Worm (Caenorhabditis elegans): ENCODE measurements around the gene fbxb-42.
A peak's percentile ranks its signal among the peaks of the same experiment; 100 is the strongest.

The fbxb-42 gene

DNA sequence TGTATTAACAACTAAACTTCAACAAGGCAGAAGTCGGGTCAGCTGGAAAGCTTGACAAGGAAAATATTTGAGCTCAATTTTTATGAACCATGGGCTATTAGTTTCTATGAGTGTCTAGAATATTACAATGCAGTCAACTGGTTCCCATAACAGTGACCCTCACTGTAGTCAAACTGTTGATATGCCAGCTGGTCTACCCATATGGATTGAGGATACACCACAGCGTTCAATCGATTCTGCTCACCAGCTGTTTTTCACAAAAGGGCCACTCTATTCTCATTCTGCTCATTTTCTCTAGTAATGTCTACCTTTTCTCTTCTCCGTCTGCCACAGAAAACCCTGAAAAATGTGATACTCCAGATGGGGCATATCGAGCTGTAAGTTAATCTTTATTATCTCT lies at the start of gene fbxb-42:
fbxb-42 (plus strand) TSS at position 301 of the 400 bp plus-strand sequence.
- TF ChIP-seq nhr-47 (tag; optimal IDR thresholded peaks at IDR 0.05): no peak

DNA sequence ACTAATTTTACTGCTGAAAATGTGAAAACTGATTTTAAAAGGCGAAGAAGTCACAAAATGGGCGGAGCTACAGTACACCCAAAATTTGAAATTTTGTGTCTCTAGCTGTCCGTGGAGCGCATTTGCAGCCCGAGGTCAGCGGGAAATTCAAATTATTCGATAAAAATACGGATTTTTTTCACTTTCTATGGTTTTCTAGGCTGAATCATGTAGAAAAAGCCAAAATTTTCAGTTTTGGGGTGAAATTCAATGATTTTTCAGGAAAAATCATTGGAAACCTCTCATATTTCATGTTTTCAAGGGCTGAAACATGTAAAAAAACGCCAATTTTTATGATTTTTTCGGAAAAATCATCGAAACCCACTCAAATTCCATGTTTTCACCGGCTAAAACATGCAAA lies 46.6 kb upstream of the fbxb-42 start:
- TF ChIP-seq sox-4 (tag; optimal IDR thresholded peaks at IDR 0.05) (no peak), efl-1 (optimal IDR thresholded peaks at IDR 0.05) (no peak), efl-1 (GFP tag; optimal IDR thresholded peaks at IDR 0.05 in 1 of 2) (no peak), nhr-20 (tag; optimal IDR thresholded peaks at IDR 0.05) (no peak), lin-39 (tag; optimal IDR thresholded peaks at IDR 0.05) (no peak), rnt-1 (tag; optimal IDR thresholded peaks at IDR 0.05) (no peak), ceh-88 (GFP tag; IDR thresholded peaks at IDR 0.05) (no peak), unc-30 (tag; optimal IDR thresholded peaks at IDR 0.05) (no peak)

DNA sequence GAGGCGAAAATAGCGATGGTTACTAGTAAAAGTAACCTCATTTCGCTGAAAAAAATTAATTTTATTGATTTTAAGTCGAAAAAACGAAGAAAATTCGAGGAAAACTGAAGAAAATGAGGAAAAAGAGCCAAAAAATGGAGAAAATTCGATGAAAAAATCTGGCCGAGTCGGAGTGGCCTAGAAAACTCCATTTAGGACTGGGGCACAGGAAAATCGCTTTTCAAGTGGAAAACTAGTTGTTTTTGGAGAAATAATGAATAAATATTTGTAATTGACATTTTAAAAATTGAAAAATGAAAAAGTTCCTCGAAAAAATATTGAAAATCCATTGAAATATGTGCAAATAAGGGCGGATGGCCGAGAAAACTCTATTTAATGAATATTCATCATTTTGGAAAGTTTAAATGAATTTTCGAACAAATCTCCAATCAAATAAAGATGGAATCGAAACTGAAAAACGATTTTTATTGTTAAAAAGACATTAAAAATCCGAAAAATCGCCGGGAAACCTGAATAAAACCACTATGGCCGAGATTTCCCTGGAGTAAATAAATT lies 37.1 kb upstream of the fbxb-42 start, which contains the start of gene emc-1:
emc-1 (minus strand) TSS at position 45 of the 555 bp plus-strand sequence.
- TF ChIP-seq nhr-28 (tag; optimal IDR thresholded peaks at IDR 0.05): no peak
- peak in 1 of 3 experiments; percentile 14 for TF ChIP-seq dpl-1 (GFP tag; optimal IDR thresholded peaks at IDR 0.05)
- TF ChIP-seq irx-1 (tag; optimal IDR thresholded peaks at IDR 0.05): peak; percentile 45
- no peak for TF ChIP-seq nhr-71 (tag; optimal IDR thresholded peaks at IDR 0.05)
- TF ChIP-seq zag-1 (tag; optimal IDR thresholded peaks at IDR 0.05): no peak
- no peak for TF ChIP-seq sptf-1 (tag; optimal IDR thresholded peaks at IDR 0.05)
- no peak for TF ChIP-seq pag-3 (tag; optimal IDR thresholded peaks at IDR 0.05; ENCODE audit: borderline replicate concordance, insufficient read depth)
- no peak for TF ChIP-seq sox-4 (tag; optimal IDR thresholded peaks at IDR 0.05)
- no peak for TF ChIP-seq hpl-2 (GFP tag; optimal IDR thresholded peaks at IDR 0.05)
- TF ChIP-seq lsy-2 (tag; optimal IDR thresholded peaks at IDR 0.05): peak in 1 of 2 experiments; percentile 7
- TF ChIP-seq rnt-1 (tag; optimal IDR thresholded peaks at IDR 0.05): peak; percentile 37
- TF ChIP-seq ama-1 (optimal IDR thresholded peaks at IDR 0.05): no peak
- TF ChIP-seq mep-1 (tag; optimal IDR thresholded peaks at IDR 0.05): peak; percentile 16
- TF ChIP-seq ceh-8 (GFP tag; optimal IDR thresholded peaks at IDR 0.05): no peak
- no peak for TF ChIP-seq snpc-4 (tag; optimal IDR thresholded peaks at IDR 0.05)
- no peak for TF ChIP-seq fos-1 (tag; optimal IDR thresholded peaks at IDR 0.05)
- TF ChIP-seq sup-37 (GFP tag; optimal IDR thresholded peaks at IDR 0.05): no peak
- no peak for TF ChIP-seq grh-1 (GFP tag; IDR thresholded peaks at IDR 0.05)
- TF ChIP-seq C04F5.9 (tag; optimal IDR thresholded peaks at IDR 0.05): no peak
- peak; percentile 2 for TF ChIP-seq fkh-8 (tag; optimal IDR thresholded peaks at IDR 0.05)
- no peak for TF ChIP-seq efl-1 (optimal IDR thresholded peaks at IDR 0.05)
- TF ChIP-seq efl-1 (GFP tag; optimal IDR thresholded peaks at IDR 0.05 in 1 of 2): peak in 1 of 2 experiments; percentile 14
- no peak for TF ChIP-seq Y116A8C.19 (tag; optimal IDR thresholded peaks at IDR 0.05; ENCODE audit: borderline replicate concordance)
- TF ChIP-seq hlh-17 (GFP tag; optimal IDR thresholded peaks at IDR 0.05; ENCODE audit: borderline replicate concordance): no peak
- no peak for TF ChIP-seq nhr-20 (tag; optimal IDR thresholded peaks at IDR 0.05)
- TF ChIP-seq zip-4 (GFP tag; optimal IDR thresholded peaks at IDR 0.05): no peak
- no peak for TF ChIP-seq nhr-12 (tag; optimal IDR thresholded peaks at IDR 0.05)
- peak; percentile 32 for TF ChIP-seq lin-14 (GFP tag; optimal IDR thresholded peaks at IDR 0.05)
- peak; percentile 76 for TF ChIP-seq ceh-90 (tag; optimal IDR thresholded peaks at IDR 0.05)
- TF ChIP-seq fkh-4 (tag; optimal IDR thresholded peaks at IDR 0.05; ENCODE audit: borderline replicate concordance): no peak
- TF ChIP-seq egl-13 (tag; optimal IDR thresholded peaks at IDR 0.05): no peak
- no peak for TF ChIP-seq blmp-1 (tag; optimal IDR thresholded peaks at IDR 0.05)
- TF ChIP-seq nhr-237 (tag; optimal IDR thresholded peaks at IDR 0.05): no peak
- peak; percentile 8 for TF ChIP-seq nhr-90 (tag; optimal IDR thresholded peaks at IDR 0.05; ENCODE audit: poor library complexity)
- TF ChIP-seq nhr-85 (tag): peak; percentile 63
- TF ChIP-seq fkh-10 (GFP tag; optimal IDR thresholded peaks at IDR 0.05): no peak
- TF ChIP-seq lin-35 (GFP tag; optimal IDR thresholded peaks at IDR 0.05): no peak

All from whole organism, L1 larva.